Worm (Caenorhabditis elegans) whole organism, L4 larva: ENCODE results near the gene F32D8.1.

ENCODE experiments used
- D1046.2 ChIP-seq: fragments of 200-800 bp; sonication (Bioruptor generic); IDR thresholded peaks from 2 replicates; pipeline ENCODE4 v1.3.6; 2022; ENCODE audit warnings: missing genetic modification characterization, missing compliant biosample characterization
- F26F4.8 ChIP-seq: fragments of 200-800 bp; sonication (Bioruptor generic); conservative IDR thresholded peaks from 2 replicates; pipeline ENCODE4 v1.3.6; 2022; ENCODE audit warnings: missing genetic modification characterization, missing compliant biosample characterization
- F37D6.2 ChIP-seq: sonication (generic microtip); optimal IDR thresholded peaks from 2 replicates; lab custom pipeline; 2016; ENCODE audit warnings: mild to moderate bottlenecking, missing genetic modification characterization, missing compliant biosample characterization
- Y48G9A.11 ChIP-seq: fragments of 200-800 bp; sonication (Bioruptor generic); IDR thresholded peaks from 2 replicates; pipeline ENCODE4 v1.3.6; 2022; ENCODE audit warnings: missing genetic modification reagents, missing genetic modification characterization, missing compliant biosample characterization
- aha-1 ChIP-seq: fragments of 150-350 bp; peaks from one replicate; lab custom pipeline; 2014; ENCODE audit warnings: missing biosample characterization, missing genetic modification characterization
- aly-2 ChIP-seq: sonication (generic microtip); optimal IDR thresholded peaks from 2 replicates; lab custom pipeline; 2018; ENCODE audit warnings: missing biosample characterization, missing genetic modification characterization
- ama-1 ChIP-seq: fragments of 150-350 bp; optimal IDR thresholded peaks from 2 replicates; lab custom pipeline; 2014; ENCODE audit warnings: inconsistent platforms, mixed read lengths
- ceh-20 ChIP-seq: fragments of 200-800 bp; sonication (Bioruptor generic); IDR thresholded peaks from 2 replicates; pipeline ENCODE4 v1.3.6; 2022; ENCODE audit warnings: missing genetic modification reagents, missing genetic modification characterization, missing compliant biosample characterization
- ceh-44 ChIP-seq: fragments of 200-800 bp; sonication (Bioruptor generic); IDR thresholded peaks from 2 replicates; pipeline ENCODE4 v1.3.6; 2022; ENCODE audit warnings: missing genetic modification reagents, missing genetic modification characterization, missing compliant biosample characterization
- ceh-82 ChIP-seq: sonication (generic microtip); optimal IDR thresholded peaks from 2 replicates; lab custom pipeline; 2017; ENCODE audit warnings: missing biosample characterization, missing genetic modification characterization
- ces-1 ChIP-seq: fragments of 150-350 bp; sonication (generic microtip); optimal IDR thresholded peaks from 4 replicates; lab custom pipeline; 2014; ENCODE audit warnings: missing biosample characterization, missing genetic modification reagents, missing genetic modification characterization
- daf-8 ChIP-seq: fragments of 200-800 bp; sonication (Bioruptor generic); IDR thresholded peaks from 2 replicates; pipeline ENCODE4 v1.3.6; 2022; ENCODE audit warnings: missing genetic modification characterization, missing compliant biosample characterization
- dmd-6 ChIP-seq: fragments of 200-800 bp; sonication (Bioruptor generic); IDR thresholded peaks from 2 replicates; pipeline ENCODE4 v1.3.6; 2022; ENCODE audit warnings: missing genetic modification reagents, missing genetic modification characterization, missing compliant biosample characterization
- dmd-8 ChIP-seq: fragments of 200-800 bp; sonication (Bioruptor generic); IDR thresholded peaks from 2 replicates; pipeline ENCODE4 v1.3.6; 2022; ENCODE audit warnings: missing genetic modification characterization, missing compliant biosample characterization
- duxl-1 ChIP-seq: sonication (generic microtip); optimal IDR thresholded peaks from 2 replicates; lab custom pipeline; 2016; ENCODE audit warnings: mild to moderate bottlenecking, missing genetic modification characterization, moderate library complexity, missing compliant biosample characterization; ENCODE audit not compliant: poor library complexity
- dve-1 ChIP-seq: sonication (generic microtip); optimal IDR thresholded peaks from 2 replicates; lab custom pipeline; 2017; ENCODE audit warnings: antibody characterized with exemption, mild to moderate bottlenecking, missing genetic modification characterization, missing compliant biosample characterization; ENCODE audit not compliant: insufficient read depth
- fos-1 ChIP-seq: fragments of 150-350 bp; optimal IDR thresholded peaks from 2 replicates; lab custom pipeline; 2014; ENCODE audit warnings: missing biosample characterization, missing genetic modification characterization
- hif-1 ChIP-seq, 2 experiments: sonication (generic microtip); optimal IDR thresholded peaks; 2 replicates each; lab custom pipeline; 2016 to 2017; ENCODE audit warnings: missing compliant biosample characterization in 2 of 2, missing genetic modification characterization in 2 of 2, missing genetic modification reagents in 2 of 2, missing genotype in 2 of 2, mild to moderate bottlenecking in 1 of 2
- lim-7 ChIP-seq: fragments of 200-800 bp; sonication (Bioruptor generic); IDR thresholded peaks from 2 replicates; pipeline ENCODE4 v1.3.6; 2022; ENCODE audit warnings: missing genetic modification characterization, missing compliant biosample characterization
- lin-39 ChIP-seq: fragments of 150-350 bp; optimal IDR thresholded peaks from 2 replicates; lab custom pipeline; 2014; ENCODE audit warnings: missing biosample characterization, missing genetic modification reagents, missing genetic modification characterization
- lsy-2 ChIP-seq, 2 experiments: fragments of 150-350 bp in 1 of 2; sonication (generic microtip) in 1 of 2; optimal IDR thresholded peaks; 2 replicates each; lab custom pipeline; 2014 to 2017; ENCODE audit warnings: missing biosample characterization in 2 of 2, missing genetic modification characterization in 2 of 2
- madf-5 ChIP-seq, 2 experiments: fragments of 200-800 bp; sonication (Bioruptor generic); IDR thresholded peaks; 2 replicates each; pipeline ENCODE4 v1.3.6; 2022; ENCODE audit warnings: missing compliant biosample characterization in 2 of 2, missing genetic modification characterization in 2 of 2
- mes-2 ChIP-seq: sonication (generic microtip); optimal IDR thresholded peaks from 2 replicates; lab custom pipeline; 2016; ENCODE audit warnings: missing genotype, mild to moderate bottlenecking, missing genetic modification characterization, missing compliant biosample characterization; ENCODE audit not compliant: poor library complexity, severe bottlenecking
- mxl-2 ChIP-seq: fragments of 200-800 bp; sonication (Bioruptor generic); conservative IDR thresholded peaks from 2 replicates; pipeline ENCODE4 v1.3.6; 2022; ENCODE audit warnings: missing genetic modification reagents, missing genetic modification characterization, missing compliant biosample characterization
- nhr-10 ChIP-seq: fragments of 150-350 bp; optimal IDR thresholded peaks from 2 replicates; lab custom pipeline; 2014; ENCODE audit warnings: missing biosample characterization, missing genetic modification characterization
- nhr-102 ChIP-seq: sonication (generic microtip); optimal IDR thresholded peaks from 2 replicates; lab custom pipeline; 2016; ENCODE audit warnings: mild to moderate bottlenecking, missing genetic modification characterization, moderate library complexity, missing compliant biosample characterization
- nhr-11 ChIP-seq: fragments of 150-350 bp; optimal IDR thresholded peaks from 2 replicates; lab custom pipeline; 2014; ENCODE audit warnings: missing biosample characterization, missing genetic modification characterization
- nhr-111 ChIP-seq: fragments of 200-800 bp; sonication (Bioruptor generic); optimal IDR thresholded peaks from 2 replicates; lab custom pipeline; 2018; ENCODE audit warnings: mild to moderate bottlenecking, missing genetic modification characterization, missing compliant biosample characterization
- nhr-25 ChIP-seq: sonication (generic microtip); optimal IDR thresholded peaks from 2 replicates; lab custom pipeline; 2017; ENCODE audit warnings: missing genetic modification characterization, mild to moderate bottlenecking, missing compliant biosample characterization, antibody characterized with exemption, moderate library complexity, borderline replicate concordance; ENCODE audit not compliant: insufficient read depth
- nhr-28 ChIP-seq: fragments of 150-350 bp; optimal IDR thresholded peaks from 2 replicates; lab custom pipeline; 2014; ENCODE audit warnings: missing biosample characterization, missing genetic modification characterization
- nhr-42 ChIP-seq: fragments of 200-800 bp; sonication (Bioruptor generic); IDR thresholded peaks from 2 replicates; pipeline ENCODE4 v1.3.6; 2022; ENCODE audit warnings: missing genetic modification characterization, missing compliant biosample characterization
- nhr-48 ChIP-seq: sonication (generic microtip); optimal IDR thresholded peaks from 2 replicates; lab custom pipeline; 2016; ENCODE audit warnings: mild to moderate bottlenecking, missing genetic modification characterization, missing compliant biosample characterization
- nhr-6 ChIP-seq: fragments of 150-350 bp; optimal IDR thresholded peaks from 2 replicates; lab custom pipeline; 2014; ENCODE audit warnings: missing biosample characterization, missing genetic modification characterization
- nhr-76 ChIP-seq: fragments of 150-350 bp; optimal IDR thresholded peaks from 2 replicates; lab custom pipeline; 2014; ENCODE audit warnings: missing biosample characterization, missing genetic modification characterization
- nhr-77 ChIP-seq: fragments of 150-350 bp; optimal IDR thresholded peaks from 2 replicates; lab custom pipeline; 2014; ENCODE audit warnings: missing biosample characterization, missing genetic modification characterization
- pha-4 ChIP-seq, 2 experiments: fragments of 150-350 bp in 1 of 2; fragments of 200-800 bp in 1 of 2; sonication (Bioruptor generic) in 1 of 2; IDR thresholded peaks in 1 of 2; optimal IDR thresholded peaks in 1 of 2; 2 replicates each; pipeline versions ENCODE4 v1.3.6 to Lab custom; 2014 to 2022; ENCODE audit warnings: missing genetic modification characterization in 2 of 2, missing genetic modification reagents in 2 of 2, missing biosample characterization in 1 of 2, missing compliant biosample characterization in 1 of 2
- php-3 ChIP-seq: fragments of 200-800 bp; sonication (Bioruptor generic); IDR thresholded peaks from 2 replicates; pipeline ENCODE4 v1.3.6; 2022; ENCODE audit warnings: missing genetic modification reagents, missing genetic modification characterization, missing compliant biosample characterization
- skn-1 ChIP-seq: fragments of 150-350 bp; optimal IDR thresholded peaks from 2 replicates; lab custom pipeline; 2014; ENCODE audit warnings: missing biosample characterization, missing genetic modification characterization
- tag-97 ChIP-seq: fragments of 200-800 bp; sonication (Bioruptor generic); IDR thresholded peaks from 2 replicates; pipeline ENCODE4 v1.3.6; 2022; ENCODE audit warnings: missing genetic modification characterization, missing compliant biosample characterization
- unc-62 ChIP-seq, 3 experiments: fragments of 150-350 bp in 1 of 3; sonication (generic microtip); optimal IDR thresholded peaks in 2 of 3; peaks in 1 of 3; 1 replicate in 1 of 3; 2 replicates in 2 of 3; lab custom pipeline; 2014 to 2017; ENCODE audit warnings: missing biosample characterization in 3 of 3, missing genetic modification characterization in 3 of 3, missing genetic modification reagents in 3 of 3, missing genotype in 1 of 3
- zfp-3 ChIP-seq: fragments of 200-800 bp; sonication (Bioruptor generic); conservative IDR thresholded peaks from 2 replicates; pipeline ENCODE4 v1.3.6; 2022; ENCODE audit warnings: missing genetic modification reagents, missing genetic modification characterization, missing compliant biosample characterization

F32D8.1 gene

DNA sequence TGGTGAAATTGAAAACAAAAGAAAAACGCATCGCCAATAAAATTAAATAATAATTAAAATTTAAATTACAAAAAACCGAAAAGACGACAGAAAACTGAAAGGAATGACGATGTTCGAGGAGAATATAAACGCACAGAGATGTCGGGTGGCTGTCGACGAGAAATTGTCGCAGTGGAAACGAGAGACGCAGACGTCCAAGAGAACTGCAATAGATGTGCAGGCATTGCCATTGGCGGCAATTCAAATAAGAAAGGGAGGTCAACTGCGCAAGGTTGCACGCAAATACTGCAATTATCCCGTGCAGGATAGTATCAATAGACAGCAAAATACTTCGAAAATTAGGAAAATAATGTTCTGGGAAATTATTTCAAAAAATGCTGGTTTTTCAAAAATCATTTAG is 16.5 kb downstream of the F32D8.1 start (continued):
- TF ChIP-seq nhr-102 = peak; percentile 98
- TF ChIP-seq F37D6.2 (tag; lab: Kevin White, UChicago) = peak; percentile 94
- 0 out of 2 replicates have a peak, but pooled peaks have one; percentile 79 for TF ChIP-seq tag-97
- TF ChIP-seq nhr-10 = peak; percentile 95
- no peak for TF ChIP-seq dmd-8 (GFP tag; lab: Robert Waterston, UW)
- peak; percentile 88 for TF ChIP-seq ceh-44
- no peak for TF ChIP-seq daf-8 (GFP tag; lab: Robert Waterston, UW)
- TF ChIP-seq dve-1 = peak; percentile 99
- peak; percentile 96 for TF ChIP-seq D1046.2
- TF ChIP-seq fos-1 (tag; lab: Kevin White, UChicago) = peak; percentile 11
- peak; percentile 99 for TF ChIP-seq dmd-6 (GFP tag; lab: Robert Waterston, UW)
- TF ChIP-seq pha-4 (GFP tag; IDR thresholded peaks at IDR 0.05; lab: Robert Waterston, UW) = peak; percentile 98
- peak; percentile 99 for TF ChIP-seq pha-4 (tag; optimal IDR thresholded peaks at IDR 0.05; lab: Kevin White, UChicago)
- TF ChIP-seq lin-39 = no peak
- peak; percentile 99 for TF ChIP-seq nhr-6 (tag; lab: Kevin White, UChicago)
- TF ChIP-seq nhr-28 (tag; lab: Kevin White, UChicago) = peak; percentile 97
- TF ChIP-seq nhr-76 (tag; lab: Kevin White, UChicago) = peak; percentile 70
- peak; percentile 96 for TF ChIP-seq nhr-48
- peak; percentile 96 for TF ChIP-seq duxl-1 (tag; lab: Kevin White, UChicago)
- TF ChIP-seq ceh-82 (tag; lab: Kevin White, UChicago) = no peak
- peak; percentile 75 for TF ChIP-seq ama-1 (lab: Kevin White, UChicago)
- TF ChIP-seq mes-2 (tag; lab: Kevin White, UChicago) = peak; percentile 99
- TF ChIP-seq zfp-3 (GFP tag; lab: Robert Waterston, UW) = peak; percentile 98
- TF ChIP-seq Y48G9A.11 (GFP tag; lab: Robert Waterston, UW) = peak; percentile 93
- TF ChIP-seq nhr-111 (GFP tag; lab: Kevin White, UChicago) = no peak
- peak; percentile 100 for TF ChIP-seq aha-1 (tag; lab: Kevin White, UChicago)
- peak; percentile 93 to 98 for TF ChIP-seq lsy-2 (tag; optimal IDR thresholded peaks at IDR 0.05; lab: Kevin White, UChicago)
- no peak for TF ChIP-seq aly-2 (tag; lab: Kevin White, UChicago)
- TF ChIP-seq nhr-42 (GFP tag; lab: Robert Waterston, UW) = peak; percentile 97
- TF ChIP-seq nhr-25 = peak; percentile 98
- TF ChIP-seq hif-1 (tag; optimal IDR thresholded peaks at IDR 0.05; lab: Kevin White, UChicago) = peak; percentile 67 to 94
- TF ChIP-seq php-3 (GFP tag; lab: Robert Waterston, UW) = peak; percentile 95
- TF ChIP-seq nhr-77 (tag; lab: Kevin White, UChicago) = peak; percentile 98
- no peak for TF ChIP-seq F26F4.8 (GFP tag; lab: Robert Waterston, UW)
- peak; percentile 66 for TF ChIP-seq ces-1
- TF ChIP-seq nhr-11 = peak; percentile 98
- TF ChIP-seq lim-7 (GFP tag; lab: Robert Waterston, UW) = peak; percentile 52; the same call in 1 of the 2 replicates

DNA sequence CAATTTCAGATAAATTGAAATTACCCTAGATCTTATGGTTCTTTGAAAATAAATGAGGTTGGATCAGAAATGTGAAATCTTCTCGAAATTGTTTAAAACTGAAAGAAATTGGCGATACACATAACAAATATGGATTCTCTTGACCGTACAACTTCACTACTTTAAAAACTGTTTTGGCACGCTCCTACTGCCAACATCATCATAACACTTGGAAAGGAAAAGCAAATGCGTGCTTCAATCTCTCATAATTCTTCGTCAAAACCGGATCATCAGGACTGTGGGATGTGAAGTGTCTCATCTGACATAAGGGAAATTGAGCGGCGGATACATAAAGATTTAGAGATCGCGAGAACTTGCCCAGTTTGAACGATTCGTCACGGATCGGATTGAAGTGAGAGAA is 17.5 kb downstream of the F32D8.1 start, which contains the start of gene F32D8.7:
TSS of gene F32D8.7 (plus strand) at position 329 of the 400 bp plus-strand sequence.
- TF ChIP-seq unc-62 (GFP tag; optimal IDR thresholded peaks at IDR 0.05 in 1 of 2; lab: Kevin White, UChicago) (peak in 1 of 2 experiments; percentile 90), unc-62 (tag; optimal IDR thresholded peaks at IDR 0.05; lab: Kevin White, UChicago) (no peak), skn-1 (tag; lab: Kevin White, UChicago) (no peak), aha-1 (tag; lab: Kevin White, UChicago) (peak; percentile 81), nhr-28 (tag; lab: Kevin White, UChicago) (peak; percentile 10)

DNA sequence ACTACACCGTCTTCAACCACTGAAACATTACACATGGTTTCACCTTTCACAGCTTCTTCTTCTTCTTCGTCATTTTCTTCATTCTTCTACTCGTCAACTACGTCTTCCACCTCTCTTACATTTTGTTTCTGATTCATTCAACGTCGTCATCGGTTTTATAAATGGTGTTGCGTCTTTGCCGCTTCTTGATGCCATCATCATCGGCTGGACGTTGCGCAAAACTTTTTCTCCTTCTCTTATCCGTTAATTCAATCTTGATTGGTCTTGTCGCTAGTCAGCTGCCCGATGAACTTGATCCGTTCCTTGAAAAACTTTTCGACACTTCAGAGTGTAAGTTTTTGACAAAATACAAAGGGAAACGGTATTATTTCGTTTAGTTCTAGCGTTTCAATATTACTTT is 18.0 kb downstream of the F32D8.1 start:
- TF ChIP-seq madf-5 (GFP tag; IDR thresholded peaks at IDR 0.05; lab: Robert Waterston, UW) (no peak), mxl-2 (GFP tag; lab: Robert Waterston, UW) (no peak), ceh-20 (GFP tag; lab: Robert Waterston, UW) (no peak), unc-62 (GFP tag; optimal IDR thresholded peaks at IDR 0.05 in 1 of 2; lab: Kevin White, UChicago) (peak in 1 of 2 experiments; percentile 29), unc-62 (tag; optimal IDR thresholded peaks at IDR 0.05; lab: Kevin White, UChicago) (no peak)
